Worm (Caenorhabditis elegans): ENCODE data around the gene C25E10.8.
A peak's percentile ranks its signal among the peaks of the same experiment; 100 is the strongest.

Gene C25E10.8

ce11 chrV:9092209-9092608 lies 38.3 kb upstream of the C25E10.8 start, which contains the start of gene T27E4.1:
Gene T27E4.1, plus strand, starts transcription at chrV:9092345.
- TF ChIP-seq madf-2 (tag; optimal IDR thresholded peaks at IDR 0.05) (no peak), odd-2 (tag; optimal IDR thresholded peaks at IDR 0.05) (no peak), nfya-1 (tag; optimal IDR thresholded peaks at IDR 0.05) (no peak), dve-1 (tag; optimal IDR thresholded peaks at IDR 0.05) (no peak), hlh-6 (tag; optimal IDR thresholded peaks at IDR 0.05) (no peak), ceh-19 (GFP tag; optimal IDR thresholded peaks at IDR 0.05) (no peak), pha-4 (tag; optimal IDR thresholded peaks at IDR 0.05) (no peak), elt-4 (tag; optimal IDR thresholded peaks at IDR 0.05) (no peak), sox-4 (tag; optimal IDR thresholded peaks at IDR 0.05) (no peak), lin-11 (tag; optimal IDR thresholded peaks at IDR 0.05) (no peak), fax-1 (tag; optimal IDR thresholded peaks at IDR 0.05) (no peak), ceh-48 (tag; optimal IDR thresholded peaks at IDR 0.05) (no peak), ceh-22 (tag; optimal IDR thresholded peaks at IDR 0.05) (no peak), ama-1 (optimal IDR thresholded peaks at IDR 0.05) (no peak), pat-9 (tag; optimal IDR thresholded peaks at IDR 0.05) (no peak), dmd-4 (tag; optimal IDR thresholded peaks at IDR 0.05; ENCODE audit: borderline replicate concordance) (no peak), mec-3 (tag; optimal IDR thresholded peaks at IDR 0.05; ENCODE audit: borderline replicate concordance) (no peak), ceh-24 (tag; optimal IDR thresholded peaks at IDR 0.05) (no peak), unc-3 (GFP tag; conservative IDR thresholded peaks at IDR 0.05) (no peak), unc-3 (tag; optimal IDR thresholded peaks at IDR 0.05) (no peak), C38D4.7 (GFP tag; optimal IDR thresholded peaks at IDR 0.05) (no peak)

ce11 chrV:9090824-9091798 lies 37.2 kb upstream of the C25E10.8 start:
- TF ChIP-seq ceh-30 (tag; optimal IDR thresholded peaks at IDR 0.05), result peak; percentile 35

ce11 chrV:9088758-9089157 lies 34.9 kb upstream of the C25E10.8 start:
- TF ChIP-seq ceh-18 (tag; optimal IDR thresholded peaks at IDR 0.05) (no peak), unc-55 (GFP tag; optimal IDR thresholded peaks at IDR 0.05) (no peak), ceh-19 (GFP tag; optimal IDR thresholded peaks at IDR 0.05) (no peak), ahr-1 (tag; optimal IDR thresholded peaks at IDR 0.05) (no peak), ceh-6 (GFP tag; optimal IDR thresholded peaks at IDR 0.05) (no peak), eyg-1 (tag; optimal IDR thresholded peaks at IDR 0.05) (no peak), nhr-11 (tag; optimal IDR thresholded peaks at IDR 0.05) (no peak), ztf-16 (tag; optimal IDR thresholded peaks at IDR 0.05) (no peak), ceh-30 (tag; optimal IDR thresholded peaks at IDR 0.05) (peak; percentile 97), hlh-8 (tag; optimal IDR thresholded peaks at IDR 0.05) (no peak), Y22D7AL.16 (tag; optimal IDR thresholded peaks at IDR 0.05) (no peak), C08G9.2 (tag; optimal IDR thresholded peaks at IDR 0.05) (no peak), ama-1 (optimal IDR thresholded peaks at IDR 0.05) (peak; percentile 69), gmeb-2 (tag; optimal IDR thresholded peaks at IDR 0.05) (peak; percentile 13), hlh-15 (tag; optimal IDR thresholded peaks at IDR 0.05) (no peak), T23F11.4 (GFP tag; optimal IDR thresholded peaks at IDR 0.05) (peak; percentile 59), tbx-7 (tag; optimal IDR thresholded peaks at IDR 0.05) (no peak), ceh-24 (tag; optimal IDR thresholded peaks at IDR 0.05) (peak; percentile 1), rnt-1 (tag; optimal IDR thresholded peaks at IDR 0.05) (peak; percentile 14)

ce11 chrV:9085845-9086244 lies 32.0 kb upstream of the C25E10.8 start:
- TF ChIP-seq unc-86 (tag; optimal IDR thresholded peaks at IDR 0.05) (no peak), hlh-8 (tag; optimal IDR thresholded peaks at IDR 0.05) (no peak), pros-1 (tag; optimal IDR thresholded peaks at IDR 0.05) (no peak), pax-1 (tag; optimal IDR thresholded peaks at IDR 0.05) (no peak), pha-4 (tag; optimal IDR thresholded peaks at IDR 0.05) (no peak), ceh-6 (GFP tag; optimal IDR thresholded peaks at IDR 0.05) (no peak), ahr-1 (tag; optimal IDR thresholded peaks at IDR 0.05) (no peak), odd-2 (tag; optimal IDR thresholded peaks at IDR 0.05) (no peak), elt-2 (tag; optimal IDR thresholded peaks at IDR 0.05) (no peak), ceh-19 (GFP tag; optimal IDR thresholded peaks at IDR 0.05) (no peak), fkh-6 (tag; optimal IDR thresholded peaks at IDR 0.05) (no peak), ceh-18 (tag; optimal IDR thresholded peaks at IDR 0.05) (no peak)
